Fruit fly (Drosophila melanogaster) whole organism, embryonic: Measurements from ENCODE around the gene CG43078.

Source experiments
- B-H2 ChIP-seq: fragments of 200-800 bp; sonication (Bioruptor generic); optimal IDR thresholded peaks from 2 replicates; lab custom pipeline; 2018; ENCODE audit warnings: missing biosample characterization, mild to moderate bottlenecking, missing genetic modification characterization
- CG10274 ChIP-seq: fragments of 200-800 bp; sonication (Bioruptor generic); optimal IDR thresholded peaks from 3 replicates; lab custom pipeline; 2017; ENCODE audit warnings: missing biosample characterization, mild to moderate bottlenecking, missing genetic modification characterization
- CG13424 ChIP-seq: fragments of 200-800 bp; sonication (Bioruptor generic); optimal IDR thresholded peaks from 2 replicates; lab custom pipeline; 2019; ENCODE audit warnings: missing biosample characterization, mild to moderate bottlenecking, missing genetic modification characterization, moderate library complexity
- CG14014 ChIP-seq: fragments of 200-800 bp; sonication (Bioruptor generic); IDR thresholded peaks from 2 replicates; pipeline ENCODE4 v1.3.6; 2022; ENCODE audit warnings: missing biosample characterization, missing genetic modification characterization
- CG14710 ChIP-seq: fragments of 200-800 bp; sonication (Bioruptor generic); optimal IDR thresholded peaks from 3 replicates; lab custom pipeline; 2019; ENCODE audit warnings: missing biosample characterization, mild to moderate bottlenecking, missing genetic modification characterization, moderate library complexity
- CG2129 ChIP-seq: fragments of 200-800 bp; sonication (Bioruptor generic); IDR thresholded peaks from 2 replicates; pipeline ENCODE4 v1.3.6; 2022; ENCODE audit warnings: missing biosample characterization, missing genetic modification characterization; ENCODE audit not compliant: partially characterized antibody
- CG2199 ChIP-seq: fragments of 200-800 bp; sonication (Bioruptor generic); IDR thresholded peaks from 3 replicates; pipeline ENCODE4 v1.3.6; 2022; ENCODE audit warnings: missing biosample characterization, missing genetic modification characterization
- CG30020 ChIP-seq: fragments of 200-800 bp; optimal IDR thresholded peaks from 2 replicates; lab custom pipeline; 2019; ENCODE audit warnings: missing biosample characterization, mild to moderate bottlenecking, missing genetic modification characterization, moderate library complexity
- CG3726 ChIP-seq: fragments of 200-800 bp; sonication (Bioruptor generic); IDR thresholded peaks from 3 replicates; pipeline ENCODE4, ENCODE4 v1.3.6; 2022; ENCODE audit warnings: missing biosample characterization, missing genetic modification characterization
- CG3838 ChIP-seq: fragments of 200-800 bp; sonication (Bioruptor generic); optimal IDR thresholded peaks from 3 replicates; lab custom pipeline; 2016; ENCODE audit warnings: missing biosample characterization, missing genetic modification characterization
- CG4617 ChIP-seq: fragments of 200-800 bp; sonication (Bioruptor generic); optimal IDR thresholded peaks from 3 replicates; lab custom pipeline; 2016; ENCODE audit warnings: missing biosample characterization, missing genetic modification characterization, borderline replicate concordance
- CG4730 ChIP-seq: fragments of 200-800 bp; sonication (Bioruptor generic); IDR thresholded peaks from 2 replicates; pipeline ENCODE4 v1.3.6; 2022; ENCODE audit warnings: missing biosample characterization, missing genetic modification characterization
- CG5953 ChIP-seq: fragments of 200-800 bp; sonication (Bioruptor generic); IDR thresholded peaks from 2 replicates; pipeline ENCODE4 v1.3.6; 2022; ENCODE audit warnings: missing biosample characterization, missing genetic modification characterization
- CG8388 ChIP-seq: fragments of 200-800 bp; sonication (Bioruptor generic); optimal IDR thresholded peaks from 2 replicates; lab custom pipeline; 2019; ENCODE audit warnings: missing biosample characterization, mild to moderate bottlenecking, missing genetic modification characterization, moderate library complexity
- CG8765 ChIP-seq: fragments of 200-800 bp; sonication (Bioruptor generic); IDR thresholded peaks from 2 replicates; pipeline ENCODE4 v1.3.6; 2022; ENCODE audit warnings: missing biosample characterization, missing genetic modification characterization
- Camta ChIP-seq: fragments of 200-800 bp; sonication (Bioruptor generic); optimal IDR thresholded peaks from 2 replicates; lab custom pipeline; 2016; ENCODE audit warnings: missing biosample characterization, missing genetic modification characterization
- Dref ChIP-seq: fragments of 200-800 bp; sonication (Bioruptor generic); IDR thresholded peaks from 2 replicates; pipeline ENCODE4 v1.3.6; 2022; ENCODE audit warnings: missing biosample characterization, missing genetic modification characterization
- Drgx ChIP-seq: fragments of 200-800 bp; sonication (Bioruptor generic); IDR thresholded peaks from 2 replicates; pipeline ENCODE4 v1.3.6; 2022; ENCODE audit warnings: missing biosample characterization, missing genetic modification characterization
- Ets65A ChIP-seq: fragments of 200-800 bp; sonication (Bioruptor generic); peaks from one replicate; lab custom pipeline; 2016; ENCODE audit warnings: missing biosample characterization, missing genetic modification characterization
- Gug ChIP-seq: fragments of 200-800 bp; sonication (Bioruptor generic); IDR thresholded peaks from 4 replicates; pipeline ENCODE4 v1.3.6; 2022; ENCODE audit warnings: missing biosample characterization, missing genetic modification characterization
- HHEX ChIP-seq: fragments of 200-800 bp; sonication (Bioruptor generic); optimal IDR thresholded peaks from 3 replicates; lab custom pipeline; 2017; ENCODE audit warnings: missing biosample characterization, mild to moderate bottlenecking, missing genetic modification characterization, missing genetic modification reagents
- Hr78 ChIP-seq, 2 experiments: fragments of 200-800 bp in 1 of 2; fragments of >200 bp in 1 of 2; sonication (Bioruptor generic) in 1 of 2; optimal IDR thresholded peaks; 2 replicates each; lab custom pipeline; 2017 to 2019; ENCODE audit warnings: missing biosample characterization in 2 of 2, missing genetic modification characterization in 2 of 2, mild to moderate bottlenecking in 1 of 2, moderate library complexity in 1 of 2
- Kr ChIP-seq: fragments of 200-800 bp; sonication (Bioruptor generic); optimal IDR thresholded peaks from 2 replicates; lab custom pipeline; 2017; ENCODE audit warnings: missing biosample characterization, mild to moderate bottlenecking, missing genetic modification characterization
- Myb ChIP-seq: fragments of 200-800 bp; sonication (Bioruptor generic); optimal IDR thresholded peaks from 2 replicates; lab custom pipeline; 2016; ENCODE audit warnings: missing biosample characterization, missing genetic modification characterization
- Nf-YA ChIP-seq: fragments of 200-800 bp; sonication (Bioruptor generic); IDR thresholded peaks from 2 replicates; pipeline ENCODE4 v1.3.6; 2022; ENCODE audit warnings: missing biosample characterization, missing genetic modification characterization
- PHDP ChIP-seq: fragments of 200-800 bp; sonication (Bioruptor generic); optimal IDR thresholded peaks from 3 replicates; lab custom pipeline; 2018; ENCODE audit warnings: missing biosample characterization, mild to moderate bottlenecking, missing genetic modification characterization, moderate library complexity
- Spps ChIP-seq: fragments of 200-800 bp; sonication (Bioruptor generic); optimal IDR thresholded peaks from 2 replicates; lab custom pipeline; 2018; ENCODE audit warnings: missing biosample characterization, mild to moderate bottlenecking, missing genetic modification characterization
- Sry-δ ChIP-seq: fragments of 200-800 bp; sonication (Bioruptor generic); optimal IDR thresholded peaks from 2 replicates; lab custom pipeline; 2016; ENCODE audit warnings: missing biosample characterization, missing genetic modification characterization
- Vsx1 ChIP-seq: fragments of 200-800 bp; sonication (Bioruptor generic); optimal IDR thresholded peaks from 2 replicates; lab custom pipeline; 2017; ENCODE audit warnings: missing biosample characterization, mild to moderate bottlenecking, missing genetic modification characterization, missing genetic modification reagents
- al ChIP-seq: fragments of 200-800 bp; sonication (Bioruptor generic); IDR thresholded peaks from 2 replicates; pipeline ENCODE4 v1.3.6; 2022; ENCODE audit warnings: missing biosample characterization, missing genetic modification characterization
- ash1 ChIP-seq: fragments of 200-800 bp; sonication (Bioruptor generic); optimal IDR thresholded peaks from 2 replicates; lab custom pipeline; 2018; ENCODE audit warnings: missing biosample characterization, mild to moderate bottlenecking, missing genetic modification characterization
- crc ChIP-seq: fragments of 200-800 bp; sonication (Bioruptor generic); optimal IDR thresholded peaks from 2 replicates; lab custom pipeline; 2016; ENCODE audit warnings: missing biosample characterization, missing genetic modification characterization
- danr ChIP-seq: fragments of 200-800 bp; sonication (Bioruptor generic); IDR thresholded peaks from 2 replicates; pipeline ENCODE4 v1.3.6; 2022; ENCODE audit warnings: missing biosample characterization, missing genetic modification characterization
- dati ChIP-seq: fragments of 200-800 bp; sonication (Bioruptor generic); IDR thresholded peaks from 2 replicates; pipeline ENCODE4 v1.3.6; 2022; ENCODE audit warnings: missing biosample characterization, missing genetic modification characterization
- dm ChIP-seq: fragments of 200-800 bp; sonication (Bioruptor generic); optimal IDR thresholded peaks from 3 replicates; lab custom pipeline; 2016; ENCODE audit warnings: missing biosample characterization, missing genetic modification characterization
- esg ChIP-seq: fragments of 200-800 bp; sonication (Bioruptor generic); conservative IDR thresholded peaks from 2 replicates; pipeline ENCODE4 v1.3.6; 2022; ENCODE audit warnings: missing biosample characterization, missing genetic modification characterization
- exex ChIP-seq: fragments of 200-800 bp; sonication (Bioruptor generic); optimal IDR thresholded peaks from 4 replicates; lab custom pipeline; 2018; ENCODE audit warnings: missing biosample characterization, mild to moderate bottlenecking, missing genetic modification characterization, moderate library complexity
- gem ChIP-seq: fragments of 200-800 bp; sonication (Bioruptor generic); optimal IDR thresholded peaks from 2 replicates; lab custom pipeline; 2019; ENCODE audit warnings: missing biosample characterization, mild to moderate bottlenecking, missing genetic modification characterization, moderate library complexity
- lab ChIP-seq: fragments of 200-800 bp; sonication (Bioruptor generic); optimal IDR thresholded peaks from 3 replicates; lab custom pipeline; 2017; ENCODE audit warnings: missing biosample characterization, missing genetic modification characterization, mild to moderate bottlenecking, moderate library complexity, missing genetic modification reagents
- nom ChIP-seq: fragments of 200-800 bp; sonication (Bioruptor generic); optimal IDR thresholded peaks from 2 replicates; lab custom pipeline; 2017; ENCODE audit warnings: missing biosample characterization, missing genetic modification characterization, mild to moderate bottlenecking, moderate library complexity, missing genetic modification reagents
- otp ChIP-seq: fragments of 200-800 bp; sonication (Bioruptor generic); IDR thresholded peaks from 3 replicates; pipeline ENCODE4, ENCODE4 v1.3.6; 2022; ENCODE audit warnings: missing biosample characterization, missing genetic modification characterization
- pan ChIP-seq, 4 experiments: fragments of >200 bp in 3 of 4; fragments of 200-800 bp in 1 of 4; sonication (Bioruptor generic) in 1 of 4; optimal IDR thresholded peaks in 3 of 4; IDR thresholded peaks in 1 of 4; 2 replicates each; pipeline versions ENCODE4 v1.3.6 to Lab custom; 2017 to 2022; ENCODE audit warnings: missing biosample characterization in 2 of 4, missing genetic modification characterization in 2 of 4, mixed read lengths in 1 of 4
- repo ChIP-seq: fragments of 200-800 bp; sonication (Bioruptor generic); optimal IDR thresholded peaks from 2 replicates; lab custom pipeline; 2016; ENCODE audit warnings: missing biosample characterization, missing genetic modification characterization
- scrt ChIP-seq: fragments of 200-800 bp; sonication (Bioruptor generic); optimal IDR thresholded peaks from 2 replicates; lab custom pipeline; 2018; ENCODE audit warnings: missing biosample characterization, mild to moderate bottlenecking, missing genetic modification characterization, moderate library complexity
- slp2 ChIP-seq: fragments of 200-800 bp; sonication (Bioruptor generic); optimal IDR thresholded peaks from 2 replicates; lab custom pipeline; 2016; ENCODE audit warnings: missing biosample characterization, missing genetic modification characterization
- so ChIP-seq: fragments of 200-800 bp; sonication (Bioruptor generic); IDR thresholded peaks from 3 replicates; pipeline ENCODE4 v1.3.6; 2022; ENCODE audit warnings: missing biosample characterization, missing genetic modification characterization
- sug ChIP-seq: fragments of 200-800 bp; optimal IDR thresholded peaks from 2 replicates; lab custom pipeline; 2019; ENCODE audit warnings: missing biosample characterization, mild to moderate bottlenecking, missing genetic modification characterization, moderate library complexity
- tna ChIP-seq: fragments of 200-800 bp; sonication (Bioruptor generic); IDR thresholded peaks from 2 replicates; pipeline ENCODE4 v1.3.6; 2022; ENCODE audit warnings: missing biosample characterization, missing genetic modification characterization; ENCODE audit not compliant: partially characterized antibody
- wek ChIP-seq: fragments of 200-800 bp; sonication (Bioruptor generic); optimal IDR thresholded peaks from 3 replicates; lab custom pipeline; 2018; ENCODE audit warnings: missing biosample characterization, mild to moderate bottlenecking, missing genetic modification characterization, moderate library complexity

The CG43078 gene

dm6 chr3L:8547104-8547523 lies 29.5 kb upstream of the CG43078 start (continued):
- TF ChIP-seq Hr78 (GFP tag; optimal IDR thresholded peaks at IDR 0.05; lab: Kevin White, UChicago) (peak in 1 of 2 experiments; percentile 37), Nf-YA (GFP tag; lab: Robert Waterston, UW) (peak; percentile 68; the same call in 1 of the 2 replicates), CG4617 (peak; percentile 41), CG8765 (GFP tag; lab: Robert Waterston, UW) (peak; percentile 26; the same call in 1 of the 2 replicates), Myb (peak; percentile 52), Vsx1 (GFP tag; lab: Kevin White, UChicago) (peak; percentile 74), ash1 (GFP tag; lab: Kevin White, UChicago) (no peak), Dref (no peak), tna (no peak), sug (peak; percentile 81), CG4730 (GFP tag; lab: Robert Waterston, UW) (peak; percentile 69), Gug (GFP tag; lab: Robert Waterston, UW) (peak; percentile 81), al (GFP tag; lab: Robert Waterston, UW) (peak; percentile 85), CG10274 (GFP tag; lab: Kevin White, UChicago) (peak; percentile 72), Kr (GFP tag; lab: Kevin White, UChicago) (no peak), CG30020 (tag; lab: Kevin White, UChicago) (peak; percentile 55), danr (GFP tag; lab: Robert Waterston, UW) (peak; percentile 77), CG2129 (GFP tag; lab: Robert Waterston, UW) (no peak), CG2199 (GFP tag; lab: Robert Waterston, UW) (0 out of 3 replicates have a peak, but pooled peaks have one; percentile 48), nom (GFP tag; lab: Kevin White, UChicago) (no peak), CG3726 (GFP tag; lab: Robert Waterston, UW) (peak; percentile 79; the same call in 1 of the 3 replicates), crc (GFP tag; lab: Kevin White, UChicago) (peak; percentile 40), dm (GFP tag; lab: Kevin White, UChicago) (peak; percentile 18), CG13424 (tag; lab: Kevin White, UChicago) (peak; percentile 90), Drgx (GFP tag; lab: Robert Waterston, UW) (peak; percentile 80), Sry-δ (peak; percentile 12), B-H2 (GFP tag; lab: Kevin White, UChicago) (peak; percentile 53), repo (peak; percentile 24), esg (GFP tag; lab: Robert Waterston, UW) (peak; percentile 82), pan (optimal IDR thresholded peaks at IDR 0.05; lab: Kevin White, UChicago) (no peak), pan (GFP tag; optimal IDR thresholded peaks at IDR 0.05 in 1 of 2, IDR thresholded peaks at IDR 0.05 in 1 of 2) (peak in 1 of 2 experiments; percentile 87), so (peak; percentile 83), scrt (GFP tag; lab: Kevin White, UChicago) (peak; percentile 79), CG8388 (GFP tag; lab: Kevin White, UChicago) (peak; percentile 87), Camta (peak; percentile 72), Spps (tag; lab: Kevin White, UChicago) (peak; percentile 51), CG14014 (GFP tag; lab: Robert Waterston, UW) (peak; percentile 79), PHDP (tag; lab: Kevin White, UChicago) (peak; percentile 90), CG14710 (tag; lab: Kevin White, UChicago) (peak; percentile 75), otp (GFP tag; lab: Robert Waterston, UW) (peak; percentile 80; the same call in 2 of the 3 replicates), dati (GFP tag; lab: Robert Waterston, UW) (no peak), CG3838 (GFP tag; lab: Kevin White, UChicago) (peak; percentile 69), wek (GFP tag; lab: Kevin White, UChicago) (peak; percentile 57), Ets65A (GFP tag; lab: Kevin White, UChicago) (peak; percentile 88), lab (GFP tag; lab: Kevin White, UChicago) (peak; percentile 93), CG5953 (peak; percentile 29; the same call in 1 of the 2 replicates), exex (peak; percentile 55), gem (tag; lab: Kevin White, UChicago) (peak; percentile 94), HHEX (GFP tag; lab: Kevin White, UChicago) (peak; percentile 90), slp2 (peak; percentile 57)
